Fruit fly (Drosophila melanogaster): ENCODE results near the gene OtopLb.

- TF ChIP-seq psq (optimal IDR thresholded peaks at IDR 0.05): no peak
- TF ChIP-seq Dll (optimal IDR thresholded peaks at IDR 0.05): no peak
- TF ChIP-seq CG8478 (optimal IDR thresholded peaks at IDR 0.05): no peak
- no peak for TF ChIP-seq usp (GFP tag; optimal IDR thresholded peaks at IDR 0.05)
- TF ChIP-seq pan (optimal IDR thresholded peaks at IDR 0.05): no peak
Observed at dm6 chr2L:3280484-3280993, at the start of gene OtopLb.
